Worm (Caenorhabditis elegans) whole organism, early embryonic: ENCODE data around the gene cya-1.

Experiments used
- aly-1 ChIP-seq: sonication (generic microtip); optimal IDR thresholded peaks from 2 replicates; lab custom pipeline; 2016; ENCODE audit warnings: missing genetic modification characterization, missing compliant biosample characterization
- ama-1 ChIP-seq: fragments of 150-350 bp; optimal IDR thresholded peaks from 2 replicates; lab custom pipeline; 2014
- ets-7 ChIP-seq: sonication (generic microtip); optimal IDR thresholded peaks from 2 replicates; lab custom pipeline; 2016; ENCODE audit warnings: missing genotype, missing genetic modification characterization, missing compliant biosample characterization
- hmbx-1 ChIP-seq: sonication (generic microtip); optimal IDR thresholded peaks from 2 replicates; lab custom pipeline; 2016; ENCODE audit warnings: mild to moderate bottlenecking, missing genetic modification characterization, missing compliant biosample characterization
- hmg-4 ChIP-seq: fragments of 200-800 bp; sonication (Bioruptor generic); optimal IDR thresholded peaks from 2 replicates; lab custom pipeline; 2018; ENCODE audit warnings: mild to moderate bottlenecking, missing genetic modification characterization, missing compliant biosample characterization
- scrt-1 ChIP-seq: fragments of 200-800 bp; sonication (Bioruptor generic); IDR thresholded peaks from 2 replicates; pipeline ENCODE4 v1.3.6; 2022; ENCODE audit warnings: missing genetic modification characterization, missing compliant biosample characterization

DNA sequence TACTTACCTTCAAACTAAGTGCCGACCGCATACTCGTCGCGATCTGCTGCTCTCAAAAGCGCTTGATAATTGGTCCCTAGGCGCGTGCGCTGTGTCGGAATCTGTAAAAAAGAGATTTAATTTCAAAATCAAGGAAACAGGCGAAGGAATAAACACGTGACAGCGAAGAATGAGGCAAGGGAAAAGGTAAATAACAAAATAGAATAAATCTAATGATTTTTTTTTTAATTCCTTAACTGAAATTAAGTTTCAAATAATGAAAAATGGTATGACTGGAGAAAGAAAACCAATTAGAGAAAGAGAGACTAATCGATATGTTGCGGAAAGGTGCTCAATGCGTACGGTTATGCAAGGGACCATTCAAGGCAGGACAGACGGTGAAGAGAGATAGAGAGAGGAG lies at the start of gene cya-1:
- no peak for TF ChIP-seq scrt-1 (GFP tag; lab: Robert Waterston, UW)
- no peak for TF ChIP-seq ama-1 (lab: Kevin White, UChicago)
- no peak for TF ChIP-seq ets-7 (tag; lab: Kevin White, UChicago)
- no peak for TF ChIP-seq aly-1 (tag; lab: Kevin White, UChicago)
- TF ChIP-seq hmg-4 (GFP tag; lab: Kevin White, UChicago): no peak
- no peak for TF ChIP-seq hmbx-1 (tag; lab: Kevin White, UChicago)
